Worm (Caenorhabditis elegans): ENCODE results near the gene C01F6.14.
A peak's percentile ranks its signal among the peaks of the same experiment; 100 is the strongest.

C01F6.14 gene

DNA sequence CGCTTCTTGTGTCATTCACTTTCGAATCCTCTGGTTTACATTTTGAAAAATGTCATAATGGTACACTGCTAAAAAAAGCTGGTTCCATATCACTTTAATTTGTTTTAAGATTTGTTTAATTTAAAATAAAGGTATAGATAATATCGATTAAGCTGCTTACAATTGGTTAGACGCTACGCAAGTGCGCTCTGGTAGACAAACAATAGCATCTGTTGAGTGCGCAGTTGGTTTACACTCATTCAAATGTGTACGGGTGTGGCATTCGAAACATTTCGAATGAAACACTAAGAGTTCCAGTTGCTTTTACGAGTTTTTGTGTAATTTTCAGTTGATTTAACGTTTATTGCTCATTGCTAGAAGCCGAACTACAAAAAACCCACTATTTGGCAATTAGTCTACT is 3.5 kb upstream of the C01F6.14 start (continued):
- TF ChIP-seq ztf-4 (tag; optimal IDR thresholded peaks at IDR 0.05): no peak
- no peak for TF ChIP-seq nhr-77 (tag; optimal IDR thresholded peaks at IDR 0.05)
- TF ChIP-seq lin-39 (tag; optimal IDR thresholded peaks at IDR 0.05): peak; percentile 71

DNA sequence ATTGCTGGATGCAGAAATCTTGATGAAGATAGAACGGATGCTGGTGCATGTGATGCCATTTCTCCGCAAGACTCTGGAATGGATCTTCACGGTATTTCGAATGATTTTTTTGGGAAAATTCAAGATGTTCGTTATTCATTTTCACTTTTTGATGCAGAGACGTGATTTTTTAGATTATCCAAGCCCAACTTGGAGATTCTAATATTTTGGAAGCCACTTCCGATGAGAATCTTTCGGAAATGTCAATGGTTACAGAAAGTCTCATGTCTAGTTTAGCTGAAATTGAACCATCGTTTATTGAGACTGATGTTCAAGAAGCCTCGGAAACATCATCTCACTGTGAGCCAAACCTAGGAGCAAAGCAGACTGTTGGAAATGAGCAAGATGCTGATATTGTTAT is 3.1 kb downstream of the C01F6.14 start:
- TF ChIP-seq unc-62 (GFP tag; optimal IDR thresholded peaks at IDR 0.05): no peak
- no peak for TF ChIP-seq ceh-9 (tag; optimal IDR thresholded peaks at IDR 0.05)
- TF ChIP-seq nhr-25 (tag; optimal IDR thresholded peaks at IDR 0.05): no peak
- no peak for TF ChIP-seq nfya-1 (tag; optimal IDR thresholded peaks at IDR 0.05; ENCODE audit: insufficient read depth)
- TF ChIP-seq ceh-28 (tag; optimal IDR thresholded peaks at IDR 0.05): no peak

DNA sequence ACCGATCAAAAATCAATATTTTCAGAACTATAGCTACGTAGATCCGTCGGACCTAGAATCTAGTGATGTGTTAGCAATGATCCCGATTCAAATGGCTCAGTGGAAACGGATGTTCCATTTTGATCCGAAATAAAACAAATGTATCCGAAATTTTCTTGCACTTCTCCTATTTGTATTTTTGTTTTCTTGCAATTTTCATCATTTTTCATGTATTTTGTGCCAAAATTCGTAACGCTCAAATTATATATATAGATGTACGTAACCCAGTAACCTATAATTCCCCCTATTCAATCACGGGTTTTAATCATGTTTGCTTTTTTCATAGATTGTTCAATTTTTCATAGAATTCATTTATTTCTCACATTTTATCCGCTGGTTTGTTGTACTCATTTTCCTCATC is 5.0 kb downstream of the C01F6.14 start, which contains the start of gene gldi-10:
Gene gldi-10, plus strand, starts transcription at position 301 of the 400 bp plus-strand sequence.
- TF ChIP-seq nhr-237 (tag; optimal IDR thresholded peaks at IDR 0.05): no peak
- no peak for TF ChIP-seq fkh-10 (GFP tag; optimal IDR thresholded peaks at IDR 0.05)
- no peak for TF ChIP-seq nhr-23 (tag; optimal IDR thresholded peaks at IDR 0.05)
- TF ChIP-seq nhr-67 (tag; optimal IDR thresholded peaks at IDR 0.05): no peak
- no peak for TF ChIP-seq ZK546.5 (tag; optimal IDR thresholded peaks at IDR 0.05)
- no peak for TF ChIP-seq elt-3 (tag; optimal IDR thresholded peaks at IDR 0.05)
- no peak for TF ChIP-seq nhr-76 (tag; optimal IDR thresholded peaks at IDR 0.05)
- TF ChIP-seq elt-1 (tag; optimal IDR thresholded peaks at IDR 0.05): no peak
- no peak for TF ChIP-seq nhr-12 (tag; optimal IDR thresholded peaks at IDR 0.05)
- TF ChIP-seq eor-1 (tag; optimal IDR thresholded peaks at IDR 0.05): no peak
- TF ChIP-seq egl-27 (tag; optimal IDR thresholded peaks at IDR 0.05): no peak
- no peak for TF ChIP-seq ceh-16 (tag; optimal IDR thresholded peaks at IDR 0.05)
- no peak for TF ChIP-seq mdl-1 (tag; optimal IDR thresholded peaks at IDR 0.05)
- no peak for TF ChIP-seq fos-1 (tag; optimal IDR thresholded peaks at IDR 0.05)
- no peak for TF ChIP-seq elt-2 (tag; optimal IDR thresholded peaks at IDR 0.05)
- no peak for TF ChIP-seq jun-1 (tag; optimal IDR thresholded peaks at IDR 0.05)
- no peak for TF ChIP-seq daf-12 (tag; optimal IDR thresholded peaks at IDR 0.05)

DNA sequence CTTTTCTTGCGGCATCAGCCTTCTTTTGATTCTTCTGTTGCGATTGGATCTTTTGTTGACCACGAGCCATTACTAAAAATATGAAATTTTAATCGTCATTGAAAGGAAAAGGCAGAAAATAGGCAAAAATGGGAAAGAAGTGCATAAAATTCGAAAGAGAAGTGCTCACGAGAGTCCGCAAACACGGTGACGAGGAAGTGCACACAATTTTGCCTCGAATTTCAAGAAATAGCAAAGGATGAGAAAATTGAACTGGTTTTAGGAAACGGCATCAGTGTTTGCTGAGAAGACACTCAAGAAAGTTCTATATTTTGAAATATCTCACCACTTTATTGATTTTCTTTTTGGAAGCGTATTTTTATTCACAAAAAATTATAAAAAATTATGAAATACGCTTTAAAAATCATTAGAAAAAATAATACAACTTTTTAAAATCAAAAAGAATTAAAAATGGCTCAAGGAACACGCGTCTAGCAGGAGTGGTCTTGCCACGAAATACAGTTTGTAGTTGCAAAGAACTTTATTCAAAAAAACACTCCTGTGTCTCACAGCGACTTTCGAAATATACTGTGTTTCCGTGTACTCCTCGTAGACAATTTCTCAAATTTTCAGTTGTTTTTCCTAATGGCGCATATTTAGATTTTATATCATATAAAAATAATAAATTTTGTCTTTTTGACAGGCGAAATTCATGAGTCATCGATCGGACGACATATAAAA is 7.6 kb downstream of the C01F6.14 start, which contains the start of the genes znf-706 and cpna-3:
Gene znf-706, minus strand, starts transcription at position 72 of the 720 bp plus-strand sequence.
Gene cpna-3, plus strand, starts transcription at position 683 of the 720 bp plus-strand sequence.
- TF ChIP-seq hmg-11 (tag; optimal IDR thresholded peaks at IDR 0.05): peak; percentile 15
- peak; percentile 0 for TF ChIP-seq nhr-23 (tag; optimal IDR thresholded peaks at IDR 0.05)
- no peak for TF ChIP-seq lsy-12 (tag; optimal IDR thresholded peaks at IDR 0.05)
- peak; percentile 5 for TF ChIP-seq elt-2 (tag; optimal IDR thresholded peaks at IDR 0.05)

DNA sequence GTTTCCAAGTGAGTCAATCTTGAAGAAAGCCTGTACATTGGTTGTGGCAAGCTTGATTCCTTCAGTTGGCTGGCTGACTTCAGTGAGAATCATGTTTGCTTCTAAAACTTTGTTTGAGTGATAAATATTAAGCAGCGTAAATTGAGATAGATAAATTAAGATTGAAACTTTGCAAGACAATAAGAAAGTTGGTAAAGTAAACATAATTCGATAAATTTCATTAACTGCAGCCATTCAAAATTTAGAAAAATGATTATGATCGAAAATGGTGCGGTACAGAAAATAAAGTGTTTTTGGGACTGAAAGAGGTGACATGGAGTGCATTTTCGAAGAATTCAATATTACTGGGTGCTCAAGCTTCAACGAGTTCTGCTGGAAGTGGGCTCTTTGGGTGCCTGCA is 8.4 kb downstream of the C01F6.14 start, which contains the start of gene icln-1:
Gene icln-1, minus strand, starts transcription at position 101 of the 400 bp plus-strand sequence.
- TF ChIP-seq lsy-12 (tag; optimal IDR thresholded peaks at IDR 0.05) (no peak), elt-3 (tag; optimal IDR thresholded peaks at IDR 0.05) (no peak), ztf-11 (tag; optimal IDR thresholded peaks at IDR 0.05) (no peak), ceh-82 (tag; optimal IDR thresholded peaks at IDR 0.05) (no peak), egl-27 (tag; optimal IDR thresholded peaks at IDR 0.05) (no peak), ceh-16 (tag; optimal IDR thresholded peaks at IDR 0.05) (no peak), nhr-76 (tag; optimal IDR thresholded peaks at IDR 0.05) (no peak), elt-1 (tag; optimal IDR thresholded peaks at IDR 0.05) (no peak), aly-2 (tag; optimal IDR thresholded peaks at IDR 0.05) (no peak), pqm-1 (tag; optimal IDR thresholded peaks at IDR 0.05) (no peak), nhr-25 (tag; optimal IDR thresholded peaks at IDR 0.05) (no peak), ceh-9 (tag; optimal IDR thresholded peaks at IDR 0.05) (no peak), egl-5 (tag; optimal IDR thresholded peaks at IDR 0.05) (no peak)

DNA sequence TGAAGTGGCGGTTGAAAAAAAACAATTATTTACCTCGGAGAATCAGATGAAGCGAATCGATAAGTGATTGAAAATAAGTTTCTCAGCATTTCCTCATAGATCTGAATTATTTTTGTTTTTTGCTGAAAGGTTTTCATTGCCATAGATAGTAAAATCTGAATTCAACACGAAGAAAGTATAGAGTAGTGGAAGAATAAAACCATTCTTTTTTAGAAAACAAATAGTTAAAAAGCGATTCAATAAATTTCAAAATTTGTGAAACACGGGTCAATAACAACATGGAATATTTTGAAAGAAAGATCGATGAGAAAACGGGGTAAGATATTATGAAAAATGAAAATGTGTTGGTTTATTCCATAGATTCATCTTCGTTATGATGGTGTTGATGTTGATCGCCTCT is 9.6 kb downstream of the C01F6.14 start, which contains the start of gene mrpl-42:
Gene mrpl-42, minus strand, starts transcription at position 101 of the 400 bp plus-strand sequence.
- TF ChIP-seq pha-4 (tag; optimal IDR thresholded peaks at IDR 0.05): no peak
- TF ChIP-seq nhr-76 (tag; optimal IDR thresholded peaks at IDR 0.05): no peak
- no peak for TF ChIP-seq ceh-9 (tag; optimal IDR thresholded peaks at IDR 0.05)
- TF ChIP-seq elt-2 (tag; optimal IDR thresholded peaks at IDR 0.05): no peak
- TF ChIP-seq nhr-23 (tag; optimal IDR thresholded peaks at IDR 0.05): no peak
- TF ChIP-seq ztf-11 (tag; optimal IDR thresholded peaks at IDR 0.05): no peak
- no peak for TF ChIP-seq nhr-12 (tag; optimal IDR thresholded peaks at IDR 0.05)
- TF ChIP-seq ztf-4 (tag; optimal IDR thresholded peaks at IDR 0.05): no peak
- TF ChIP-seq egl-27 (tag; optimal IDR thresholded peaks at IDR 0.05): no peak
- TF ChIP-seq lin-39 (tag; optimal IDR thresholded peaks at IDR 0.05): no peak
- TF ChIP-seq nhr-25 (tag; optimal IDR thresholded peaks at IDR 0.05): no peak
- TF ChIP-seq eor-1 (tag; optimal IDR thresholded peaks at IDR 0.05): no peak
- no peak for TF ChIP-seq unc-62 (GFP tag; optimal IDR thresholded peaks at IDR 0.05)
- no peak for TF ChIP-seq snpc-4 (tag; optimal IDR thresholded peaks at IDR 0.05)
- no peak for TF ChIP-seq egl-5 (tag; optimal IDR thresholded peaks at IDR 0.05)
- TF ChIP-seq fos-1 (tag; optimal IDR thresholded peaks at IDR 0.05): no peak
- no peak for TF ChIP-seq fkh-2 (tag; optimal IDR thresholded peaks at IDR 0.05)
- no peak for TF ChIP-seq nfya-1 (tag; optimal IDR thresholded peaks at IDR 0.05; ENCODE audit: insufficient read depth)

Measured in whole organism, L3 larva.